Worm (Caenorhabditis elegans): ENCODE data around the gene sams-5.

Gene sams-5

DNA sequence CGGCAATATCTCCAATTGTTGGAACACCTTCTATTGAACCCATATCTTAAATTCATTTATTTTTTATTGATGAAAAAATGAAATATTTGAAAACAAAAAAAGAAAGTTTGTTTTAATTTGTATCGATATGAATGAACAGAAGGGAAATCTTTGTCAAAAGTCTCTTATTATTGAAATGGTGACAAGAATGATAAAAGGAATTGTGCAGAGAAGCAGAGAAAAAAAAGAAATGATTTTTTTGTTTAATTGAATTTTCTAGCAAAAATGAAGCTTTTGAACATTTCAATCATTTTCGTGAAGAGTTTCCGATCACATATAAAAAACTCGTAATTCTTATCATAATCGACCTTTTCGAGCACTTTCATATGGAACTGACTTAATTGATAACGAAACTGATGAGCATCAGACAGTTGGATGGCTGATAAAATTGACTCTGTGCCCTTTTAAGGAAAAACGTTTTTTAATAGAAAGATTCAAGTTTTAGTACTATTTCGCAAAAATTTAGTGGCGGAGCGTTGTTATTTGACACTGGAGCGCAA lies 3.6 kb downstream of the sams-5 start, which contains the start of the genes aat-4 and T13A10.1:
Gene aat-4, minus strand, starts transcription at position 51 of the 539 bp plus-strand sequence.
Gene T13A10.1, plus strand, starts transcription at position 411 of the 539 bp plus-strand sequence.
- TF ChIP-seq sea-1 (GFP tag; conservative IDR thresholded peaks at IDR 0.05) (no peak), ceh-36 (tag; optimal IDR thresholded peaks at IDR 0.05) (no peak), ets-7 (tag; optimal IDR thresholded peaks at IDR 0.05) (no peak), ama-1 (optimal IDR thresholded peaks at IDR 0.05) (no peak), hmbx-1 (tag; optimal IDR thresholded peaks at IDR 0.05) (no peak), hmg-4 (GFP tag; optimal IDR thresholded peaks at IDR 0.05) (no peak), tra-4 (tag; optimal IDR thresholded peaks at IDR 0.05) (no peak), tbx-11 (GFP tag; IDR thresholded peaks at IDR 0.05) (no peak), pes-1 (GFP tag; IDR thresholded peaks at IDR 0.05) (no peak), aly-1 (tag; optimal IDR thresholded peaks at IDR 0.05) (no peak), flt-1 (GFP tag; IDR thresholded peaks at IDR 0.05) (no peak), scrt-1 (GFP tag; IDR thresholded peaks at IDR 0.05) (no peak), tbx-37 (GFP tag; conservative IDR thresholded peaks at IDR 0.05) (no peak), hnd-1 (tag; optimal IDR thresholded peaks at IDR 0.05) (no peak), F13C5.2 (tag; optimal IDR thresholded peaks at IDR 0.05) (no peak), ceh-13 (GFP tag; optimal IDR thresholded peaks at IDR 0.05) (no peak), B0310.2 (tag; optimal IDR thresholded peaks at IDR 0.05) (no peak)

DNA sequence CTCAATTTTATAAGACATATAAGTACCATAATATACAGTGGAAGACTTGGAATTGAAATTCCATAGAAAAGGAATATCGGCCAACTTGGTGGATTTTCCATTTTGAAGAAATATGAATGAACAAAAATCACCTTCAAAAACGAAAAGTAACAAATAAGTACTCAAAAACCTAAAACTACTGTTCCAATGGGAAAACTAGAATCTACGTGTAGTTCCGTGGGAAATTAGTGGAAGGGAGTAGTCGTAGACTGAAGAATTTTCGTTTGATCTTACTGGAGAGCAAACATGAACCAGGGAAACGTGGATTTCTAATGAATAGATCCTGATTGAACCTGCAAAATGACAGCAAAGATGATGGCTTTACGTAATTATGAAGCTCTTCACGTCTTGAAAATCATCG lies 7.4 kb downstream of the sams-5 start, which contains the start of gene srv-31:
Gene srv-31, minus strand, starts transcription at position 101 of the 400 bp plus-strand sequence.
- TF ChIP-seq tbx-37 (GFP tag; conservative IDR thresholded peaks at IDR 0.05) (no peak), scrt-1 (GFP tag; IDR thresholded peaks at IDR 0.05) (no peak), hnd-1 (tag; optimal IDR thresholded peaks at IDR 0.05) (no peak), ceh-36 (tag; optimal IDR thresholded peaks at IDR 0.05) (no peak), sea-1 (GFP tag; conservative IDR thresholded peaks at IDR 0.05) (no peak), tra-4 (tag; optimal IDR thresholded peaks at IDR 0.05) (no peak)

DNA sequence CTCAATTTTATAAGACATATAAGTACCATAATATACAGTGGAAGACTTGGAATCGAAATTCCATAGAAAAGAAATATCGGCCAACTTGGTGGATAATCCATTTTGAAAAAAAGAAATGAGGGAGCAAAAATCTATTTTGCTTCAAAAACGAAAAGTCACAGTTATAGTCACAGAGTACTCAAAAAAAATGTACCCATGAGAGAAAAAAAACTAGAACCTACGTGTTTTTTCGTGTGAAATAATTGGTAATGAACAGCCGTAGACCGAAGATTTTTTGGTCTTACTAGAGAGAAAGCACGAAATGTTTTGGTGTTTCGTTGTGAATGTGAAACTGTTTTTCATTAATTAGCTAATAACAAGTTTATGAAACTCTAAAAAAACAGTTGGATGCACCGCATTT lies 10.0 kb downstream of the sams-5 start, which contains the start of gene srv-30:
Gene srv-30, minus strand, starts transcription at position 101 of the 400 bp plus-strand sequence.
- TF ChIP-seq hmg-4 (GFP tag; optimal IDR thresholded peaks at IDR 0.05), result no peak
- no peak for TF ChIP-seq hnd-1 (tag; optimal IDR thresholded peaks at IDR 0.05)
- TF ChIP-seq tra-4 (tag; optimal IDR thresholded peaks at IDR 0.05), result no peak
- TF ChIP-seq sea-1 (GFP tag; conservative IDR thresholded peaks at IDR 0.05), result no peak
- no peak for TF ChIP-seq flt-1 (GFP tag; IDR thresholded peaks at IDR 0.05)
- TF ChIP-seq ceh-36 (tag; optimal IDR thresholded peaks at IDR 0.05), result no peak
- TF ChIP-seq scrt-1 (GFP tag; IDR thresholded peaks at IDR 0.05), result no peak
- no peak for TF ChIP-seq aly-1 (tag; optimal IDR thresholded peaks at IDR 0.05)
- TF ChIP-seq F13C5.2 (tag; optimal IDR thresholded peaks at IDR 0.05), result no peak
- no peak for TF ChIP-seq B0310.2 (tag; optimal IDR thresholded peaks at IDR 0.05)
- TF ChIP-seq ama-1 (optimal IDR thresholded peaks at IDR 0.05), result no peak
- TF ChIP-seq ets-7 (tag; optimal IDR thresholded peaks at IDR 0.05), result no peak
- TF ChIP-seq hmbx-1 (tag; optimal IDR thresholded peaks at IDR 0.05), result no peak
- no peak for TF ChIP-seq tbx-11 (GFP tag; IDR thresholded peaks at IDR 0.05)
- TF ChIP-seq tbx-37 (GFP tag; conservative IDR thresholded peaks at IDR 0.05), result no peak
- TF ChIP-seq ceh-13 (GFP tag; optimal IDR thresholded peaks at IDR 0.05), result no peak
- TF ChIP-seq pes-1 (GFP tag; IDR thresholded peaks at IDR 0.05), result no peak

DNA sequence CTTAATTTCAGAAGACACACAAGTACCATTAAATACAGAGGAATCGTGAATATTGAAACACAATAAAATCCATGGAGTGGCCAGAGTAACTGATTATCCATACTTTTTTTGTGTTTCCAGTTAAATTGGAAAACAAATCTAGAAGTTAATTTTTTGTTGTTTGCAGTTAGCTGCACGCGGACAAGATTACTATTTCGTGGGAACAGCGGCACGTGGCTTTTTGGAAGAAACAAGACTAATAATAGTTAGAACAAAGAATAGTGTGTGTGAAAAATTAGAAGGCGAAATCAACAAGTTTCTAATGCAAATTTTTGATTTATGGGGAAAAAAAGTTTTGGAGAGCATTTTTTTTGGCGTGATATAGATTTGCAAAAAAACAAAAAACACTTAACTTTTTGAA lies 12.8 kb downstream of the sams-5 start, which contains the start of gene srv-29:
Gene srv-29, minus strand, starts transcription at position 101 of the 400 bp plus-strand sequence.
- no peak for TF ChIP-seq hmg-4 (GFP tag; optimal IDR thresholded peaks at IDR 0.05)

DNA sequence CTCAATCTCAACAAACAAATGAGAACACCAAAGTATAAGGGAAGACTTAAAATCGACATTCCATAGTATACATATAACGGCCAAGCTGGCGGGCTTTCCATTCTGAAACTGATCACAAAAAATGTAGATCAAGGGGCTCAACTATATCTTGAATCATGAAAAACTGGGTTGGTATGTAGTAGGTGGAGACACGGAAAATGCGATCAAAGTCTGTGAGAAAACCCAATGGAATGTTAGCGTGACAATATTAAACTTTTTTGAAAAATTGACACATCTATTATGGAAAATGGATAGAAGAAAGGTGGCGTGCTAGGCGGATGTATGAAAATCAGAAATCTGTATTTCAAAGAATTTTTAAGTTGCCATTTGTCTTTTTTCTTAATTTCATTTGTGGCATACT lies 16.1 kb downstream of the sams-5 start, which contains the start of gene srv-28:
Gene srv-28, minus strand, starts transcription at position 101 of the 400 bp plus-strand sequence.
- TF ChIP-seq pes-1 (GFP tag; IDR thresholded peaks at IDR 0.05), result no peak

DNA sequence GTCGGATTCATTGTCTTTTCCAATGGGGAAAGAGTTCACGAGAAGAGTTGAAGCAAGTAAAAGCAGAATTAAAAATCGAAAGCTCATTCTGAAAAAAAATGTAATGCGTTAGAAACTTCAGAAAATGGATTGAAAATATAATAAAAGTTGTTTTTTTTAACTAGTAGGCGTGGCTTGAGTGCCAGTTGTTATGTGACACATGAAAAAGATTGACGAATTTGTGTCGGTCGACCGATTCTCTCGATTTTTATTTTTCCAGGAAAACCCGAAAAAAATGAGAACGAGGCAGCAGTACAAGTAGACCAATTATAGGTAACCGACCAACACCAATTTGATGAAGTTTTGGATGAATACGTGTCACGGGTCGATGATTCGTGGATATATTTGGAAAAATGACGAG lies 19.6 kb downstream of the sams-5 start, which contains the start of gene nlp-16:
Gene nlp-16, minus strand, starts transcription at position 101 of the 400 bp plus-strand sequence.
- TF ChIP-seq hmg-4 (GFP tag; optimal IDR thresholded peaks at IDR 0.05) (no peak), hmbx-1 (tag; optimal IDR thresholded peaks at IDR 0.05) (no peak), tbx-37 (GFP tag; conservative IDR thresholded peaks at IDR 0.05) (no peak), sea-1 (GFP tag; conservative IDR thresholded peaks at IDR 0.05) (no peak), ama-1 (optimal IDR thresholded peaks at IDR 0.05) (no peak), ets-7 (tag; optimal IDR thresholded peaks at IDR 0.05) (no peak), F13C5.2 (tag; optimal IDR thresholded peaks at IDR 0.05) (no peak), hnd-1 (tag; optimal IDR thresholded peaks at IDR 0.05) (no peak), pes-1 (GFP tag; IDR thresholded peaks at IDR 0.05) (no peak), ceh-13 (GFP tag; optimal IDR thresholded peaks at IDR 0.05) (no peak), ceh-36 (tag; optimal IDR thresholded peaks at IDR 0.05) (no peak), scrt-1 (GFP tag; IDR thresholded peaks at IDR 0.05) (no peak), aly-1 (tag; optimal IDR thresholded peaks at IDR 0.05) (no peak), B0310.2 (tag; optimal IDR thresholded peaks at IDR 0.05) (no peak), tbx-11 (GFP tag; IDR thresholded peaks at IDR 0.05) (no peak), flt-1 (GFP tag; IDR thresholded peaks at IDR 0.05) (no peak), tra-4 (tag; optimal IDR thresholded peaks at IDR 0.05) (no peak)

DNA sequence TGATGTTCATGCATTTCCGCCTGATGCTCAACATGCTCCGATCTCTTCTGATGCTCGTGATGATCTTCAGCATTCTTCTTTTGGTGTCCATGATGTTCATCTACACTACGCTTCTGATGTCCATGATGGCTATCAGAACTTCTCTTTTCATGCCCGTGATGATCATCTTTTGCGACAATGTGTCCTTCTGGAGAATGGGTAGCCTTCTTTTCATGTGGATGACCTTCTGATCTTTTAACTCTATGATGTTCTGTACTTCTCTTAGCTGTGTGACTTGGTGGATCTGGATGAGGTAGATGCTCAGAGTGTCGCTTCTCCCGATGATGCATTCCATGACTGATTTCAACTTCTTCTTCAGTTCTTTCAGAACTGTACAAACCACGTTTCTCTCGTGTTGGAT lies 20.4 kb downstream of the sams-5 start:
- TF ChIP-seq ceh-36 (tag; optimal IDR thresholded peaks at IDR 0.05) (no peak), tbx-11 (GFP tag; IDR thresholded peaks at IDR 0.05) (no peak), scrt-1 (GFP tag; IDR thresholded peaks at IDR 0.05) (no peak), F13C5.2 (tag; optimal IDR thresholded peaks at IDR 0.05) (no peak), flt-1 (GFP tag; IDR thresholded peaks at IDR 0.05) (no peak), ama-1 (optimal IDR thresholded peaks at IDR 0.05) (no peak), B0310.2 (tag; optimal IDR thresholded peaks at IDR 0.05) (no peak), sea-1 (GFP tag; conservative IDR thresholded peaks at IDR 0.05) (no peak), hnd-1 (tag; optimal IDR thresholded peaks at IDR 0.05) (no peak), tbx-37 (GFP tag; conservative IDR thresholded peaks at IDR 0.05) (no peak), pes-1 (GFP tag; IDR thresholded peaks at IDR 0.05) (no peak), ceh-13 (GFP tag; optimal IDR thresholded peaks at IDR 0.05) (no peak), aly-1 (tag; optimal IDR thresholded peaks at IDR 0.05) (no peak), hmbx-1 (tag; optimal IDR thresholded peaks at IDR 0.05) (no peak)
